Fruit fly (Drosophila melanogaster) whole organism, wandering third instar larva: ENCODE measurements around the gene CG18666.

ENCODE experiments used
- CG32264 ChIP-seq: fragments of 200-800 bp; sonication (Bioruptor generic); optimal IDR thresholded peaks from 2 replicates; lab custom pipeline; 2016; ENCODE audit warnings: missing biosample characterization, missing genetic modification characterization
- CG9705 ChIP-seq: fragments of 200-800 bp; sonication (Bioruptor generic); optimal IDR thresholded peaks from 2 replicates; lab custom pipeline; 2018; ENCODE audit warnings: missing biosample characterization, mild to moderate bottlenecking, missing genetic modification characterization
- CrebA ChIP-seq: fragments of 200-800 bp; sonication (Bioruptor generic); optimal IDR thresholded peaks from 2 replicates; lab custom pipeline; 2016; ENCODE audit warnings: missing biosample characterization, mild to moderate bottlenecking, missing genetic modification characterization, borderline replicate concordance
- Dfd ChIP-seq: fragments of >200 bp; optimal IDR thresholded peaks from 2 replicates; lab custom pipeline; 2017; ENCODE audit warnings: missing biosample characterization, missing genetic modification characterization
- Dif ChIP-seq: fragments of 200-275, 200-300 bp; sonication (Bioruptor generic); optimal IDR thresholded peaks from 2 replicates; lab custom pipeline; 2018; ENCODE audit warnings: missing biosample characterization, missing genetic modification characterization; ENCODE audit not compliant: partially characterized antibody
- GATAd ChIP-seq: sonication (Bioruptor generic); optimal IDR thresholded peaks from 2 replicates; lab custom pipeline; 2016; ENCODE audit warnings: missing biosample characterization, missing genetic modification characterization
- HLH106 ChIP-seq: fragments of 200-800 bp; optimal IDR thresholded peaks from 3 replicates; lab custom pipeline; 2019; ENCODE audit warnings: missing biosample characterization, mild to moderate bottlenecking, missing genetic modification characterization, moderate library complexity
- Hnf4 ChIP-seq: fragments of 200-800 bp; sonication (Bioruptor generic); optimal IDR thresholded peaks from 2 replicates; lab custom pipeline; 2016; ENCODE audit warnings: missing biosample characterization, mild to moderate bottlenecking, missing genetic modification characterization
- Hr78 ChIP-seq: fragments of >200 bp; optimal IDR thresholded peaks from 2 replicates; lab custom pipeline; 2017; ENCODE audit warnings: missing biosample characterization, missing genetic modification characterization
- Hr83 ChIP-seq: fragments of 200-300 bp; sonication (Bioruptor generic); optimal IDR thresholded peaks from 2 replicates; lab custom pipeline; 2016; ENCODE audit warnings: missing biosample characterization, mild to moderate bottlenecking, missing genetic modification characterization, moderate library complexity; ENCODE audit not compliant: poor library complexity, severe bottlenecking
- Mio ChIP-seq: sonication (Bioruptor generic); optimal IDR thresholded peaks from 2 replicates; lab custom pipeline; 2016; ENCODE audit warnings: missing biosample characterization, missing genetic modification characterization
- Myc ChIP-seq: fragments of >200 bp; optimal IDR thresholded peaks from 2 replicates; lab custom pipeline; 2017
- N ChIP-seq: fragments of >200 bp; optimal IDR thresholded peaks from 2 replicates; lab custom pipeline; 2018; ENCODE audit warnings: missing biosample characterization, missing external identifiers, missing genetic modification characterization
- OdsH ChIP-seq: fragments of 200-800 bp; sonication (Bioruptor generic); optimal IDR thresholded peaks from 2 replicates; lab custom pipeline; 2016; ENCODE audit warnings: missing biosample characterization, mild to moderate bottlenecking, missing genetic modification characterization
- Rel ChIP-seq, 2 experiments: fragments of 200-800 bp; sonication (Bioruptor generic) in 1 of 2; optimal IDR thresholded peaks; 2 replicates in 1 of 2; 3 replicates in 1 of 2; lab custom pipeline; 2016 to 2019; ENCODE audit warnings: mild to moderate bottlenecking in 2 of 2, missing biosample characterization in 2 of 2, missing genetic modification characterization in 2 of 2, moderate library complexity in 1 of 2
- Vsx2 ChIP-seq: fragments of 200-300, 225-300 bp; sonication (Bioruptor generic); optimal IDR thresholded peaks from 2 replicates; lab custom pipeline; 2018; ENCODE audit warnings: missing biosample characterization, missing genetic modification characterization; ENCODE audit not compliant: partially characterized antibody
- br ChIP-seq: fragments of 200-800 bp; sonication (Bioruptor generic); optimal IDR thresholded peaks from 2 replicates; lab custom pipeline; 2016; ENCODE audit warnings: missing biosample characterization, missing genetic modification characterization
- brk ChIP-seq: fragments of 200-800 bp; sonication (Bioruptor generic); optimal IDR thresholded peaks from 2 replicates; lab custom pipeline; 2016; ENCODE audit warnings: missing biosample characterization, mild to moderate bottlenecking, missing genetic modification characterization
- dl ChIP-seq, 2 experiments: fragments of 175-275, 200-275 bp in 1 of 2; fragments of 200-275 bp in 1 of 2; sonication (Bioruptor generic); optimal IDR thresholded peaks; lab custom pipeline; 2018; ENCODE audit warnings: mild to moderate bottlenecking in 2 of 2, missing biosample characterization in 2 of 2, missing genetic modification characterization in 2 of 2, moderate library complexity in 2 of 2; ENCODE audit not compliant: partially characterized antibody in 2 of 2, insufficient read depth in 1 of 2
- dmrt93B ChIP-seq: fragments of 200-800 bp; sonication (Bioruptor generic); optimal IDR thresholded peaks from 2 replicates; lab custom pipeline; 2018; ENCODE audit warnings: missing biosample characterization, mild to moderate bottlenecking, missing genetic modification characterization
- dsf ChIP-seq: sonication (Bioruptor generic); optimal IDR thresholded peaks from 2 replicates; lab custom pipeline; 2016; ENCODE audit warnings: missing biosample characterization, missing genetic modification characterization, borderline replicate concordance
- fru ChIP-seq: fragments of 200-800 bp; sonication (Bioruptor generic); optimal IDR thresholded peaks from 3 replicates; lab custom pipeline; 2016; ENCODE audit warnings: missing biosample characterization, mild to moderate bottlenecking, missing genetic modification characterization
- h ChIP-seq: fragments of 200-800 bp; sonication (Bioruptor generic); optimal IDR thresholded peaks from 3 replicates; lab custom pipeline; 2016; ENCODE audit warnings: missing biosample characterization, mild to moderate bottlenecking, missing genetic modification characterization
- jim ChIP-seq: fragments of 175-275, 200-325 bp; sonication (Bioruptor generic); optimal IDR thresholded peaks from 2 replicates; lab custom pipeline; 2016; ENCODE audit warnings: missing biosample characterization, mild to moderate bottlenecking, missing genetic modification characterization
- lola ChIP-seq: fragments of >200 bp; optimal IDR thresholded peaks from 2 replicates; lab custom pipeline; 2017; ENCODE audit warnings: missing biosample characterization, missing genetic modification characterization
- pan ChIP-seq: fragments of >200 bp; optimal IDR thresholded peaks from 2 replicates; lab custom pipeline; 2017
- psq ChIP-seq: fragments of 200-800 bp; sonication (Bioruptor generic); optimal IDR thresholded peaks from 3 replicates; lab custom pipeline; 2017; ENCODE audit warnings: missing biosample characterization, mild to moderate bottlenecking, missing genetic modification characterization, moderate library complexity
- rgr ChIP-seq: fragments of 200-800 bp; sonication (Bioruptor generic); optimal IDR thresholded peaks from 3 replicates; lab custom pipeline; 2016; ENCODE audit warnings: missing biosample characterization, mild to moderate bottlenecking, missing genetic modification characterization
- sage ChIP-seq: fragments of 200-800 bp; sonication (Bioruptor generic); optimal IDR thresholded peaks from 2 replicates; lab custom pipeline; 2016; ENCODE audit warnings: missing biosample characterization, mild to moderate bottlenecking, missing genetic modification characterization
- sv ChIP-seq: fragments of 200-800 bp; sonication (Bioruptor generic); optimal IDR thresholded peaks from 3 replicates; lab custom pipeline; 2016; ENCODE audit warnings: missing biosample characterization, missing genetic modification characterization
- tai ChIP-seq: sonication (Bioruptor generic); optimal IDR thresholded peaks from 2 replicates; lab custom pipeline; 2016; ENCODE audit warnings: missing biosample characterization, missing genetic modification characterization

CG18666 gene

DNA sequence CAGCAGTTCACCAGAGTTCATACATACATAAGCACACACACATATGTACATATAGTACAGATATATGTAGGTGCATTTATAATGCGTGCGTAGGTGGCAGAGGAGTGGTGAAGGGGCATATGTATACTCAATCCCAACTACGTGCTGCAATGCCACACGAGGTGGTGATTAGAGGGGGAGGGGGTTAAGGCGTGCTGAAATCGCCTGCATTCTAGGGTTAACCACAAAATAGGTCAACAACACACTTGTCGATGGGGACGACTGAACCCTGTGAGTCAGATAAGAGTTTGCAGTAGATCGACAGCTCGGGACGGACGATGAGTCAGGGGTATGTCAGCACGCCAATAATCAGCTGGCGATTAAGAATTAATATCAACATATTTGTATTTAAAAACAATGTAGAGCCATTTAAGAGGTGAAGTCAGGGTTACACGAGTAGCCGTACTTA, 10.9 kb downstream of the CG18666 start:
- TF ChIP-seq sage (GFP tag; lab: Kevin White, UChicago): no peak
- TF ChIP-seq Hnf4: no peak
- no peak for TF ChIP-seq brk (GFP tag; lab: Kevin White, UChicago)
- no peak for TF ChIP-seq h (GFP tag; lab: Kevin White, UChicago)
- peak; percentile 15 for TF ChIP-seq br (GFP tag; lab: Kevin White, UChicago)
- no peak for TF ChIP-seq CG32264 (GFP tag; lab: Kevin White, UChicago)
- TF ChIP-seq psq (GFP tag; lab: Kevin White, UChicago): peak; percentile 45
- no peak for TF ChIP-seq CrebA (GFP tag; lab: Kevin White, UChicago)
- TF ChIP-seq dmrt93B (GFP tag; lab: Kevin White, UChicago): no peak
- no peak for TF ChIP-seq Dif
- no peak for TF ChIP-seq tai (GFP tag; lab: Kevin White, UChicago)
- no peak for TF ChIP-seq Hr78 (GFP tag; lab: Kevin White, UChicago)
- TF ChIP-seq dsf (GFP tag; lab: Kevin White, UChicago): no peak
- no peak for TF ChIP-seq sv
- no peak for TF ChIP-seq jim (GFP tag; lab: Kevin White, UChicago)
- no peak for TF ChIP-seq OdsH
- TF ChIP-seq rgr (GFP tag; lab: Kevin White, UChicago): no peak
- TF ChIP-seq N (GFP tag; lab: Kevin White, UChicago): no peak
- TF ChIP-seq Myc (lab: Kevin White, UChicago): no peak
- TF ChIP-seq Hr83: peak; percentile 25
- TF ChIP-seq lola (GFP tag; lab: Kevin White, UChicago): no peak
- TF ChIP-seq Dfd: no peak
- no peak for TF ChIP-seq Rel (GFP tag; optimal IDR thresholded peaks at IDR 0.05; lab: Kevin White, UChicago)
- TF ChIP-seq Rel (tag; optimal IDR thresholded peaks at IDR 0.05; lab: Kevin White, UChicago): no peak
- no peak for TF ChIP-seq Mio (GFP tag; lab: Kevin White, UChicago)
- TF ChIP-seq GATAd (GFP tag; lab: Kevin White, UChicago): no peak

DNA sequence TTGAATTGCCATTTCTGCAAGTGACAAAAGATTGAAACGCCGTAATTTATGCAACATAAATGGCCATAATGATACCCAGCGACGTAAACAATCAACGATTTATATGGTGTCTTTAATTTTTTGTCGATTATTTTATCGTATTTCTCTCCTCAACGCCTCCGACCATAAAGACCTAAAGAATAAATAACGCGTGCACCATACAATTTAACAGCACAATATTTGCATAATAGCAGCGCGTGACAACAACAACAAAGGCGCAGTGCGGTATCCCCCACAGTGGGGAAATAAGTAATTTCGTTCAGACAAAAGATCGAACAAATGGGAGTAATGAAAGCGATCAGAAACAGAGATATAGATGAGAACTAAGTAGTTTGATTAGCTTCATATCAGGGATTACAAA, 11.5 kb downstream of the CG18666 start:
- TF ChIP-seq dmrt93B (GFP tag; lab: Kevin White, UChicago) (peak; percentile 7), HLH106 (tag; lab: Kevin White, UChicago) (peak; percentile 17), br (GFP tag; lab: Kevin White, UChicago) (no peak), N (GFP tag; lab: Kevin White, UChicago) (no peak), GATAd (GFP tag; lab: Kevin White, UChicago) (no peak), Rel (GFP tag; optimal IDR thresholded peaks at IDR 0.05; lab: Kevin White, UChicago) (no peak), Rel (tag; optimal IDR thresholded peaks at IDR 0.05; lab: Kevin White, UChicago) (peak; percentile 26), h (GFP tag; lab: Kevin White, UChicago) (peak; percentile 70), CG9705 (GFP tag; lab: Kevin White, UChicago) (peak; percentile 24), dl (GFP tag; optimal IDR thresholded peaks at IDR 0.05; lab: Kevin White, UChicago; ENCODE audit: insufficient read depth in 1 of 2, partially characterized antibody in 2 of 2) (no peak), tai (GFP tag; lab: Kevin White, UChicago) (no peak), pan (lab: Kevin White, UChicago) (no peak), OdsH (no peak), Hr83 (peak; percentile 73), Hnf4 (peak; percentile 31), rgr (GFP tag; lab: Kevin White, UChicago) (peak; percentile 34), psq (GFP tag; lab: Kevin White, UChicago) (no peak), jim (GFP tag; lab: Kevin White, UChicago) (no peak)

DNA sequence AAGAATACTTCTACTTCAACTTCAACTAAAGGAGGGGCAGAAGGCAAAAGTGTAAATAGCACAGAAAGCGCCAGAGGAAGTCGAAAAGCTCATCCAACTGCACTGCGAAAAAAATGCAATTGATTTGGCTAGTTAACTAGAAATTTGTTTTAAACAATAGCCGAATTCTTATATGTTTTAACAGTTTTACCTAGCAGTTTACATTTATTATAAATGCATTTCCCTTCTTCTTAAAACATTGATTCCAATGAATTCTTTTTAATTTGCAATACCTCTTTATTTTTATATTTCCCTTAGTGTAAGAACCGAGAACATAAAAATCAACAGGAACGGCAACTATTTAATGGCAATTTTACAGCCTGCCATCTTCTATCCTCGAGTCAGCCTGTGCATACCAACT, 13.7 kb downstream of the CG18666 start:
- peak; percentile 36 for TF ChIP-seq Dfd
- TF ChIP-seq fru (GFP tag; lab: Kevin White, UChicago): no peak

DNA sequence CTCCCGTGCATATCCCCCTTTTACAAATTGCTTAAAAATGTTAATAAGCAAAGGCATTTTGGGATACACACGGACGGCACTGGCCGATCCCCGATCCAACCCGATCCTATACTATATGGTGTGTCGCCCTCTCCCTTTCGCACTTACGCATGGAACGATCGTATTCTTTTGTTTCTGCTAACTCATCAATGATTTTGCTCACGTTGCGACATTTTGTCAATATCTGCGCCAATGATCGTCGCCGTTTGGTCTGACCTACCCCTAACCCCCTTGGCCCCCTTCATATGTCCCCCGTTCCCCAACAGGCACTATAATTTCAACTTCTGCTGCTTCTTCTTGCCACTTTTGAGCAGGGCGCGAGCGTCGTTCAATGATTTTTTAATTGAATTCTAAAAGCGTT, 15.1 kb downstream of the CG18666 start:
- TF ChIP-seq Rel (GFP tag; optimal IDR thresholded peaks at IDR 0.05; lab: Kevin White, UChicago) (no peak), Rel (tag; optimal IDR thresholded peaks at IDR 0.05; lab: Kevin White, UChicago) (peak; percentile 49), Vsx2 (no peak)
